Fruit fly (Drosophila melanogaster): ENCODE measurements around the gene Gmppb.

- no peak for TF ChIP-seq Eip93F (GFP tag; optimal IDR thresholded peaks at IDR 0.05)
- no peak for TF ChIP-seq cyc (GFP tag; optimal IDR thresholded peaks at IDR 0.05)
- no peak for TF ChIP-seq CG6276 (GFP tag; optimal IDR thresholded peaks at IDR 0.05)
- no peak for TF ChIP-seq CG9139 (GFP tag; optimal IDR thresholded peaks at IDR 0.05)
- no peak for TF ChIP-seq OdsH (GFP tag; optimal IDR thresholded peaks at IDR 0.05)
- no peak for TF ChIP-seq dsx (GFP tag; optimal IDR thresholded peaks at IDR 0.05; ENCODE audit: poor library complexity, severe bottlenecking)
- TF ChIP-seq CG1621 (tag; optimal IDR thresholded peaks at IDR 0.05), result no peak
- no peak for TF ChIP-seq Sox15 (GFP tag; optimal IDR thresholded peaks at IDR 0.05)
- no peak for TF ChIP-seq Ets96B (tag; optimal IDR thresholded peaks at IDR 0.05)
- TF ChIP-seq CG32006 (GFP tag; optimal IDR thresholded peaks at IDR 0.05), result no peak
- TF ChIP-seq CG6808 (GFP tag; optimal IDR thresholded peaks at IDR 0.05), result no peak
- no peak for TF ChIP-seq CG10631 (GFP tag; optimal IDR thresholded peaks at IDR 0.05)
- no peak for TF ChIP-seq acj6 (GFP tag; optimal IDR thresholded peaks at IDR 0.05)
Measured at dm6 chr3R:4784622-4785021, 26.6 kb upstream of the Gmppb start, which contains the start of gene Ccdc39.
